Fruit fly (Drosophila melanogaster) whole organism, embryonic: ENCODE results near the gene RapGAP1.

Experiments used
- Atf3 ChIP-seq: fragments of 200-800 bp; sonication (Bioruptor generic); optimal IDR thresholded peaks from 3 replicates; lab custom pipeline; 2016; ENCODE audit warnings: missing biosample characterization, missing genetic modification characterization
- BtbVII ChIP-seq: fragments of 200-800 bp; sonication (Bioruptor generic); optimal IDR thresholded peaks from 3 replicates; lab custom pipeline; 2017; ENCODE audit warnings: missing biosample characterization, mild to moderate bottlenecking, missing genetic modification characterization
- CG10654 ChIP-seq: fragments of 200-800 bp; sonication (Bioruptor generic); optimal IDR thresholded peaks from 2 replicates; lab custom pipeline; 2016; ENCODE audit warnings: missing biosample characterization, missing genetic modification characterization
- CG10959 ChIP-seq: fragments of 200-800 bp; sonication (Bioruptor generic); IDR thresholded peaks from 2 replicates; pipeline ENCODE4 v1.3.6; 2022; ENCODE audit warnings: missing biosample characterization, missing genetic modification characterization
- CG11560 ChIP-seq: fragments of 200-800 bp; sonication (Bioruptor generic); IDR thresholded peaks from 3 replicates; pipeline ENCODE4 v1.3.6; 2022; ENCODE audit warnings: missing biosample characterization, missing genetic modification characterization
- CG11696 ChIP-seq: fragments of 200-800 bp; sonication (Bioruptor generic); IDR thresholded peaks from 2 replicates; pipeline ENCODE4 v1.3.6; 2022; ENCODE audit warnings: missing biosample characterization, missing genetic modification characterization
- CG12744 ChIP-seq: fragments of 200-800 bp; sonication (Bioruptor generic); optimal IDR thresholded peaks from 2 replicates; lab custom pipeline; 2016; ENCODE audit warnings: missing biosample characterization, missing genetic modification characterization
- CG16815 ChIP-seq: fragments of 200-800 bp; sonication (Bioruptor generic); optimal IDR thresholded peaks from 3 replicates; lab custom pipeline; 2017; ENCODE audit warnings: missing biosample characterization, mild to moderate bottlenecking, missing genetic modification characterization
- CG17385 ChIP-seq: fragments of 200-800 bp; sonication (Bioruptor generic); optimal IDR thresholded peaks from 3 replicates; lab custom pipeline; 2018; ENCODE audit warnings: missing biosample characterization, mild to moderate bottlenecking, missing genetic modification characterization
- CG3281 ChIP-seq: fragments of 200-800 bp; sonication (Bioruptor generic); optimal IDR thresholded peaks from 3 replicates; lab custom pipeline; 2017; ENCODE audit warnings: missing biosample characterization, mild to moderate bottlenecking, missing genetic modification characterization
- CG33213 ChIP-seq: fragments of 200-800 bp; sonication (Bioruptor generic); optimal IDR thresholded peaks from 3 replicates; lab custom pipeline; 2016; ENCODE audit warnings: missing biosample characterization, missing genetic modification characterization
- CG4282 ChIP-seq: fragments of 200-800 bp; sonication (Bioruptor generic); optimal IDR thresholded peaks from 2 replicates; lab custom pipeline; 2016; ENCODE audit warnings: missing biosample characterization, missing genetic modification characterization
- CG6654 ChIP-seq: fragments of 200-800 bp; sonication (Bioruptor generic); optimal IDR thresholded peaks from 2 replicates; lab custom pipeline; 2017; ENCODE audit warnings: missing biosample characterization, mild to moderate bottlenecking, missing genetic modification characterization
- CG7786 ChIP-seq: fragments of 200-800 bp; sonication (Bioruptor generic); optimal IDR thresholded peaks from 2 replicates; lab custom pipeline; 2016; ENCODE audit warnings: missing biosample characterization, missing genetic modification characterization
- CG8924 ChIP-seq: fragments of 200-800 bp; optimal IDR thresholded peaks from 3 replicates; lab custom pipeline; 2019; ENCODE audit warnings: missing biosample characterization, mild to moderate bottlenecking, missing genetic modification characterization, moderate library complexity
- CG9609 ChIP-seq: fragments of 200-800 bp; sonication (Bioruptor generic); optimal IDR thresholded peaks from 3 replicates; lab custom pipeline; 2016; ENCODE audit warnings: missing biosample characterization, missing genetic modification characterization
- CrebB ChIP-seq: fragments of 200-800 bp; sonication (Bioruptor generic); optimal IDR thresholded peaks from 3 replicates; lab custom pipeline; 2018; ENCODE audit warnings: missing biosample characterization, mild to moderate bottlenecking, missing genetic modification characterization
- Fer3 ChIP-seq: fragments of 200-800 bp; sonication (Bioruptor generic); optimal IDR thresholded peaks from 2 replicates; lab custom pipeline; 2018; ENCODE audit warnings: missing biosample characterization, mild to moderate bottlenecking, missing genetic modification characterization, moderate library complexity
- Gsc ChIP-seq: fragments of 200-800 bp; sonication (Bioruptor generic); IDR thresholded peaks from 2 replicates; pipeline ENCODE4 v1.3.6; 2022; ENCODE audit warnings: missing biosample characterization, missing genetic modification characterization
- HLH54F ChIP-seq: fragments of 200-800 bp; sonication (Bioruptor generic); optimal IDR thresholded peaks from 3 replicates; lab custom pipeline; 2016; ENCODE audit warnings: missing biosample characterization, missing genetic modification characterization
- Hr39 ChIP-seq: fragments of >200 bp; optimal IDR thresholded peaks from 2 replicates; lab custom pipeline; 2017
- Lhr ChIP-seq: fragments of 200-800 bp; sonication (Bioruptor generic); optimal IDR thresholded peaks from 3 replicates; lab custom pipeline; 2017; ENCODE audit warnings: mild to moderate bottlenecking, missing biosample characterization, missing genetic modification reagents, missing genetic modification characterization
- Meics ChIP-seq: fragments of 200-800 bp; sonication (Bioruptor generic); optimal IDR thresholded peaks from 2 replicates; lab custom pipeline; 2017; ENCODE audit warnings: missing biosample characterization, mild to moderate bottlenecking, missing genetic modification characterization
- Oli ChIP-seq: fragments of 200-800 bp; sonication (Bioruptor generic); optimal IDR thresholded peaks from 2 replicates; lab custom pipeline; 2018; ENCODE audit warnings: missing biosample characterization, mild to moderate bottlenecking, missing genetic modification characterization, moderate library complexity
- Poxn ChIP-seq: fragments of 200-800 bp; sonication (Bioruptor generic); IDR thresholded peaks from 2 replicates; pipeline ENCODE4 v1.3.6; 2022; ENCODE audit warnings: missing biosample characterization, missing genetic modification characterization
- Vsx1 ChIP-seq: fragments of 200-800 bp; sonication (Bioruptor generic); optimal IDR thresholded peaks from 2 replicates; lab custom pipeline; 2017; ENCODE audit warnings: missing biosample characterization, mild to moderate bottlenecking, missing genetic modification characterization, missing genetic modification reagents
- YL-1 ChIP-seq: fragments of 200-800 bp; sonication (Bioruptor generic); optimal IDR thresholded peaks from 3 replicates; lab custom pipeline; 2017; ENCODE audit warnings: missing biosample characterization, mild to moderate bottlenecking, missing genetic modification characterization
- ac ChIP-seq: fragments of 200-800 bp; sonication (Bioruptor generic); optimal IDR thresholded peaks from 3 replicates; lab custom pipeline; 2017; ENCODE audit warnings: missing biosample characterization, mild to moderate bottlenecking, missing genetic modification characterization
- ara ChIP-seq: fragments of 200-800 bp; sonication (Bioruptor generic); IDR thresholded peaks from 2 replicates; pipeline ENCODE4 v1.3.6; 2022; ENCODE audit warnings: missing biosample characterization, missing genetic modification characterization
- ash1 ChIP-seq: fragments of 200-800 bp; sonication (Bioruptor generic); optimal IDR thresholded peaks from 2 replicates; lab custom pipeline; 2018; ENCODE audit warnings: missing biosample characterization, mild to moderate bottlenecking, missing genetic modification characterization
- bcd ChIP-seq: fragments of 200-800 bp; sonication (Bioruptor generic); optimal IDR thresholded peaks from 2 replicates; lab custom pipeline; 2017; ENCODE audit warnings: missing biosample characterization, mild to moderate bottlenecking, missing genetic modification characterization
- chinmo ChIP-seq: fragments of 200-800 bp; sonication (Bioruptor generic); IDR thresholded peaks from 4 replicates; pipeline ENCODE4 v1.3.6; 2022; ENCODE audit warnings: missing biosample characterization, missing genetic modification characterization; ENCODE audit not compliant: partially characterized antibody
- croc ChIP-seq: fragments of 200-800 bp; sonication (Bioruptor generic); conservative IDR thresholded peaks from 3 replicates; pipeline ENCODE4 v1.3.6; 2022; ENCODE audit warnings: missing biosample characterization, missing genetic modification characterization
- dmrt11E ChIP-seq: fragments of 200-800 bp; sonication (Bioruptor generic); optimal IDR thresholded peaks from 3 replicates; lab custom pipeline; 2018; ENCODE audit warnings: missing biosample characterization, mild to moderate bottlenecking, missing genetic modification characterization, moderate library complexity
- fd96Cb ChIP-seq: fragments of 200-800 bp; sonication (Bioruptor generic); optimal IDR thresholded peaks from 2 replicates; lab custom pipeline; 2018; ENCODE audit warnings: missing biosample characterization, mild to moderate bottlenecking, missing genetic modification characterization, moderate library complexity
- grau ChIP-seq: fragments of 200-800 bp; optimal IDR thresholded peaks from 3 replicates; lab custom pipeline; 2019; ENCODE audit warnings: missing biosample characterization, mild to moderate bottlenecking, missing genetic modification characterization, moderate library complexity
- gro ChIP-seq: fragments of 200-800 bp; sonication (Bioruptor generic); optimal IDR thresholded peaks from 2 replicates; lab custom pipeline; 2016; ENCODE audit warnings: missing biosample characterization, missing genetic modification characterization
- h ChIP-seq: fragments of >200 bp; optimal IDR thresholded peaks from 2 replicates; lab custom pipeline; 2017
- kah ChIP-seq: fragments of 200-800 bp; sonication (Bioruptor generic); optimal IDR thresholded peaks from 2 replicates; lab custom pipeline; 2018; ENCODE audit warnings: missing biosample characterization, mild to moderate bottlenecking, missing genetic modification characterization
- lbe ChIP-seq: fragments of 200-800 bp; sonication (Bioruptor generic); optimal IDR thresholded peaks from 2 replicates; lab custom pipeline; 2016; ENCODE audit warnings: missing biosample characterization, mild to moderate bottlenecking, missing genetic modification characterization
- maf-S ChIP-seq: fragments of 200-800 bp; sonication (Bioruptor generic); optimal IDR thresholded peaks from 2 replicates; lab custom pipeline; 2016; ENCODE audit warnings: missing biosample characterization, missing genetic modification characterization
- mld ChIP-seq: fragments of 200-800 bp; sonication (Bioruptor generic); IDR thresholded peaks from 3 replicates; pipeline ENCODE4 v1.3.6; 2022; ENCODE audit warnings: missing biosample characterization, missing genetic modification characterization; ENCODE audit not compliant: partially characterized antibody
- nom ChIP-seq: fragments of 200-800 bp; sonication (Bioruptor generic); optimal IDR thresholded peaks from 2 replicates; lab custom pipeline; 2017; ENCODE audit warnings: missing biosample characterization, missing genetic modification characterization, mild to moderate bottlenecking, moderate library complexity, missing genetic modification reagents
- org-1 ChIP-seq: fragments of 200-800 bp; sonication (Bioruptor generic); optimal IDR thresholded peaks from 2 replicates; lab custom pipeline; 2017; ENCODE audit warnings: missing biosample characterization, missing genetic modification characterization
- phol ChIP-seq: fragments of 200-800 bp; sonication (Bioruptor generic); optimal IDR thresholded peaks from 3 replicates; lab custom pipeline; 2018; ENCODE audit warnings: missing biosample characterization, mild to moderate bottlenecking, missing genetic modification characterization, moderate library complexity
- sd ChIP-seq: fragments of 200-800 bp; sonication (Bioruptor generic); optimal IDR thresholded peaks from 3 replicates; lab custom pipeline; 2018; ENCODE audit warnings: missing biosample characterization, mild to moderate bottlenecking, missing genetic modification characterization, moderate library complexity
- so ChIP-seq: fragments of 200-800 bp; sonication (Bioruptor generic); IDR thresholded peaks from 3 replicates; pipeline ENCODE4 v1.3.6; 2022; ENCODE audit warnings: missing biosample characterization, missing genetic modification characterization
- sob ChIP-seq: fragments of 200-800 bp; sonication (Bioruptor generic); IDR thresholded peaks from 2 replicates; pipeline ENCODE4 v1.3.6; 2022; ENCODE audit warnings: missing biosample characterization, missing genetic modification characterization
- sqz ChIP-seq: fragments of 200-800 bp; sonication (Bioruptor generic); optimal IDR thresholded peaks from 3 replicates; lab custom pipeline; 2018; ENCODE audit warnings: missing biosample characterization, mild to moderate bottlenecking, missing genetic modification characterization
- vnd ChIP-seq: fragments of 200-800 bp; sonication (Bioruptor generic); IDR thresholded peaks from 3 replicates; pipeline ENCODE4 v1.3.6; 2022; ENCODE audit warnings: missing biosample characterization, missing genetic modification characterization; ENCODE audit not compliant: partially characterized antibody
- zf30C ChIP-seq: fragments of 200-800 bp; sonication (Bioruptor generic); optimal IDR thresholded peaks from 3 replicates; lab custom pipeline; 2018; ENCODE audit warnings: missing biosample characterization, mild to moderate bottlenecking, missing genetic modification characterization

The RapGAP1 gene

DNA sequence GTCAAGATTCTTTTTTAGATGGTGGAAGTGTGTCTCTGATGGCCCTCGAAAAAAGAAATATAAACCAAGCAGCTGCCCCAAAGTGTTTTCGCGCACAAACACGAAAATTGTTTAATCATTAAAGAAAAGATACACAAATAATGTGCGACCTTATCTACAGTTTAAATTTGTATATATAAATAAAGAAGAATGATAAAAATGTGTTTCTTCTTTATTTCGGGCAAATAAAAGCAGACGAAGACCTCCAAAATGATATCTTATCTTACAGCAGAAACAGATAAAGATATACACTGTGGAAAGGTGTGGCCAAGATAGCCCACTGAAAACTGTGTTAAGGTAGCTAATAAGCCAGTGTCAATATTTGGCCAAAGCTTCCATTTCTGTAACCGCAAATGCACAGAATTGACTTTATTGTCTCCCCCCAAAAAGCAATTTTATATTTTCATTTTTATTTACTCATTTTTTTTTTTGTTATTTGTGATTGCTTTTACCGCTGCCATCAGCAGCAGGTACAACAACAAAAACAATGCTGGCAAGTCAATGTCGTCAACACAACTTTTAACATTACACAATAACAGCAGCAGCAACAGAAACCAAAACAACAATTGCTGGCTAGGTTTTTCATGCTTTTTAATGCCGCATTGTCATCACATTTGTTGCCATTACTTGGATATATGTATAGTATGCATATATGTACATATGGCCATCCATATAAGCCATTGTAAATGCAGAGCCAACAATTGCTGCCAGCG is 53.5 kb downstream of the RapGAP1 start (continued):
- no peak for TF ChIP-seq CG16815 (GFP tag; lab: Kevin White, UChicago)
- TF ChIP-seq CG10654 (GFP tag; lab: Kevin White, UChicago) = no peak
- TF ChIP-seq CG11696 (GFP tag; lab: Robert Waterston, UW) = no peak
- TF ChIP-seq CG4282 = no peak
- TF ChIP-seq grau (tag; lab: Kevin White, UChicago) = no peak
- no peak for TF ChIP-seq Fer3 (tag; lab: Kevin White, UChicago)
- TF ChIP-seq Lhr (GFP tag; lab: Kevin White, UChicago) = no peak
- TF ChIP-seq croc = no peak
- TF ChIP-seq ash1 (GFP tag; lab: Kevin White, UChicago) = no peak
- TF ChIP-seq zf30C (GFP tag; lab: Kevin White, UChicago) = no peak
- TF ChIP-seq CG33213 (GFP tag; lab: Kevin White, UChicago) = no peak
- TF ChIP-seq CG6654 (GFP tag; lab: Kevin White, UChicago) = no peak
- 0 out of 2 replicates have a peak, but pooled peaks have one; percentile 16 for TF ChIP-seq sob (GFP tag; lab: Robert Waterston, UW)
- peak; percentile 28 for TF ChIP-seq sqz (GFP tag; lab: Kevin White, UChicago)
- TF ChIP-seq HLH54F (GFP tag; lab: Kevin White, UChicago) = no peak
- no peak for TF ChIP-seq Atf3 (GFP tag; lab: Kevin White, UChicago)
- TF ChIP-seq ara (GFP tag; lab: Robert Waterston, UW) = no peak
- no peak for TF ChIP-seq h (lab: Kevin White, UChicago)
- no peak for TF ChIP-seq CG9609 (GFP tag; lab: Kevin White, UChicago)
- no peak for TF ChIP-seq CG3281 (GFP tag; lab: Kevin White, UChicago)
- no peak for TF ChIP-seq Hr39
- TF ChIP-seq CG17385 (GFP tag; lab: Kevin White, UChicago) = peak; percentile 4
- TF ChIP-seq ac (GFP tag; lab: Kevin White, UChicago) = no peak
- no peak for TF ChIP-seq phol (tag; lab: Kevin White, UChicago)
- no peak for TF ChIP-seq CG11560 (tag; lab: Robert Waterston, UW)
- no peak for TF ChIP-seq org-1 (GFP tag; lab: Kevin White, UChicago)
- no peak for TF ChIP-seq Gsc (GFP tag; lab: Robert Waterston, UW)
- TF ChIP-seq mld = no peak
- peak; percentile 40 for TF ChIP-seq dmrt11E (tag; lab: Kevin White, UChicago)
- TF ChIP-seq nom = no peak
- TF ChIP-seq BtbVII (GFP tag; lab: Kevin White, UChicago) = no peak
- no peak for TF ChIP-seq Meics
- TF ChIP-seq fd96Cb (tag; lab: Kevin White, UChicago) = no peak
- TF ChIP-seq Vsx1 (GFP tag; lab: Kevin White, UChicago) = peak; percentile 71
- TF ChIP-seq CG10959 (GFP tag; lab: Robert Waterston, UW) = no peak
- no peak for TF ChIP-seq maf-S (GFP tag; lab: Kevin White, UChicago)
- no peak for TF ChIP-seq gro (GFP tag; lab: Kevin White, UChicago)
- no peak for TF ChIP-seq Oli (tag; lab: Kevin White, UChicago)
- TF ChIP-seq chinmo = no peak
- peak; percentile 8 for TF ChIP-seq YL-1
- no peak for TF ChIP-seq CG12744
- no peak for TF ChIP-seq Poxn (GFP tag; lab: Robert Waterston, UW)
- no peak for TF ChIP-seq CG7786 (GFP tag; lab: Kevin White, UChicago)
- no peak for TF ChIP-seq sd (tag; lab: Kevin White, UChicago)
- TF ChIP-seq kah (GFP tag; lab: Kevin White, UChicago) = no peak
- peak; percentile 12 for TF ChIP-seq CG8924
- no peak for TF ChIP-seq lbe (GFP tag; lab: Kevin White, UChicago)
- TF ChIP-seq CrebB (tag; lab: Kevin White, UChicago) = peak; percentile 41
- 0 out of 3 replicates have a peak, but pooled peaks have one; percentile 17 for TF ChIP-seq so (GFP tag; lab: Robert Waterston, UW)
- TF ChIP-seq bcd (GFP tag; lab: Kevin White, UChicago) = no peak
- no peak for TF ChIP-seq vnd
